Worm (Caenorhabditis elegans): Measurements from ENCODE around the gene pro-1.

- no peak for TF ChIP-seq W03F9.2 (tag; optimal IDR thresholded peaks at IDR 0.05)
- TF ChIP-seq dao-5 (tag; optimal IDR thresholded peaks at IDR 0.05) = no peak
- no peak for TF ChIP-seq him-1 (tag; optimal IDR thresholded peaks at IDR 0.05)
These were observed 17.4 kb downstream of the pro-1 start, which contains the start of gene F59B10.6 for ce11 chrII:10524374-10524773.
